Fruit fly (Drosophila melanogaster): Measurements from ENCODE around the gene p.

Gene p

DNA sequence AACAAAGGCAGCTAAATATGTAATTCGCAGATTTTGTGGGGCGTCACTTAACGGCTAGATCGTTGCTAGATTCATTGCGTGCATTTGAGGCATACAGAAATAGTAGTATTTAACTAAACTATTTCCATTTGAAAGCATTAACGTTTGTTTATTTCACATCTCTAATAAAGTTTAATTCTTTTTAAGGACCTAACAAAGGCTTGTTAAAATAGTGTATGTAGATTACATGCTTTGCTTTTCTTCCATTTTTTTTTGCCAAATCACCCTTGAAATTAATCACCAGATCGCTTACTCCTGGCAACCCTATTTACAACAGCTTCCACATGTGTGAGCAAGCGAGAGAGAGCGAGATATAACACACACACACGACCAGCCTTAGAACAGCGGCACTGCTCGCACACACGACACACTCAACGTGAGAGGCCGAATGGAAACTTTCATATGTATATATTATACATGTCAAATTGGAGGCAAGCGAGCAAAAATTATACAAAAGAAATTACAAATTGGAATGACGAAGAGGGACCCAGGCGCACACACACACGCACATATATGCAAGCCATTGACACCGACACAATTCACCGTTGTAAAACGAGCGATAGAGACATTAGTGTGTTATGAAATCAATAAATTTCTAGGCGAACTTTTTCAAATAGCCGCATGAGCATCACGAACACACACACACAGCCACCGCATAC is 11.1 kb downstream of the p start (continued):
- peak; percentile 75 for TF ChIP-seq Med (GFP tag)
- peak; percentile 79 for TF ChIP-seq CG10543 (GFP tag; optimal IDR thresholded peaks at IDR 0.05)
- TF ChIP-seq CG15479 (GFP tag; optimal IDR thresholded peaks at IDR 0.05): no peak
- TF ChIP-seq Chrac-16 (GFP tag; optimal IDR thresholded peaks at IDR 0.05): no peak
- peak; percentile 78 for TF ChIP-seq Elba2 (GFP tag; optimal IDR thresholded peaks at IDR 0.05)
- TF ChIP-seq CG8281 (tag; optimal IDR thresholded peaks at IDR 0.05): no peak
- TF ChIP-seq CG30431 (GFP tag; optimal IDR thresholded peaks at IDR 0.05): no peak
- peak; percentile 66 for TF ChIP-seq CG12104 (GFP tag; optimal IDR thresholded peaks at IDR 0.05)
- peak; percentile 79 for TF ChIP-seq ci (GFP tag; IDR thresholded peaks at IDR 0.05)
- no peak for TF ChIP-seq Neu2 (GFP tag; optimal IDR thresholded peaks at IDR 0.05; ENCODE audit: borderline replicate concordance)
- no peak for TF ChIP-seq ab (GFP tag; optimal IDR thresholded peaks at IDR 0.05)
- TF ChIP-seq CG34422 (GFP tag; IDR thresholded peaks at IDR 0.05): peak; percentile 73; the same call in 2 of the 3 replicates
- TF ChIP-seq dpn (GFP tag; optimal IDR thresholded peaks at IDR 0.05): peak; percentile 36 to 57
- TF ChIP-seq nerfin-2 (GFP tag; IDR thresholded peaks at IDR 0.05; ENCODE audit: partially characterized antibody): no peak
- peak; percentile 22 for TF ChIP-seq crc (GFP tag; optimal IDR thresholded peaks at IDR 0.05)
- TF ChIP-seq CG11093 (GFP tag; IDR thresholded peaks at IDR 0.05): no peak
- no peak for TF ChIP-seq CG2129 (GFP tag; IDR thresholded peaks at IDR 0.05; ENCODE audit: partially characterized antibody)
- TF ChIP-seq CG15011 (GFP tag; optimal IDR thresholded peaks at IDR 0.05): peak; percentile 52
- peak; percentile 59 for TF ChIP-seq sug (tag; optimal IDR thresholded peaks at IDR 0.05)
- peak; percentile 7 for TF ChIP-seq Nf-YB (GFP tag; optimal IDR thresholded peaks at IDR 0.05)
- TF ChIP-seq CG3995 (GFP tag; optimal IDR thresholded peaks at IDR 0.05): peak; percentile 85
- TF ChIP-seq Lhr (GFP tag; optimal IDR thresholded peaks at IDR 0.05): no peak
- TF ChIP-seq MBD-R2 (GFP tag; IDR thresholded peaks at IDR 0.05): peak; percentile 41; the same call in 1 of the 2 replicates
- TF ChIP-seq stc (GFP tag; IDR thresholded peaks at IDR 0.05): peak; percentile 66
- TF ChIP-seq gsb (GFP tag; IDR thresholded peaks at IDR 0.05): peak; percentile 40; the same call in 1 of the 2 replicates
- TF ChIP-seq stwl (tag; optimal IDR thresholded peaks at IDR 0.05): peak; percentile 34
- peak; percentile 20; the same call in 1 of the 3 replicates for TF ChIP-seq B-H1 (GFP tag; IDR thresholded peaks at IDR 0.05)
- TF ChIP-seq CG1603 (tag; optimal IDR thresholded peaks at IDR 0.05): peak; percentile 45
- peak in 1 of 2 experiments; percentile 4 for TF ChIP-seq Hr78 (GFP tag; optimal IDR thresholded peaks at IDR 0.05)
- peak; percentile 62; the same call in 1 of the 3 replicates for TF ChIP-seq CG6175 (GFP tag; IDR thresholded peaks at IDR 0.05)
- peak; percentile 65 for TF ChIP-seq Nf-YC (tag; optimal IDR thresholded peaks at IDR 0.05)
- 0 out of 2 replicates have a peak, but pooled peaks have one; percentile 61 for TF ChIP-seq CG16779 (GFP tag; IDR thresholded peaks at IDR 0.05)
- peak; percentile 85 for TF ChIP-seq CG10321 (GFP tag; IDR thresholded peaks at IDR 0.05)
- TF ChIP-seq rib (GFP tag; IDR thresholded peaks at IDR 0.05): peak; percentile 74
- no peak for TF ChIP-seq CG8944 (GFP tag; optimal IDR thresholded peaks at IDR 0.05)
- peak; percentile 53 for TF ChIP-seq CG1233 (GFP tag; optimal IDR thresholded peaks at IDR 0.05)
- peak; percentile 55 for TF ChIP-seq mam (GFP tag; optimal IDR thresholded peaks at IDR 0.05)
- TF ChIP-seq inv (GFP tag; IDR thresholded peaks at IDR 0.05; ENCODE audit: partially characterized antibody): peak; percentile 10; the same call in 1 of the 2 replicates
- peak; percentile 55 for TF ChIP-seq CG8924 (tag; optimal IDR thresholded peaks at IDR 0.05)
- TF ChIP-seq CHES-1-like (GFP tag; optimal IDR thresholded peaks at IDR 0.05): peak; percentile 61
- TF ChIP-seq Xbp1 (GFP tag; optimal IDR thresholded peaks at IDR 0.05): peak; percentile 56
- TF ChIP-seq esg (GFP tag; conservative IDR thresholded peaks at IDR 0.05): peak; percentile 28; the same call in 1 of the 2 replicates
- TF ChIP-seq pros (GFP tag; optimal IDR thresholded peaks at IDR 0.05): peak; percentile 34
- peak; percentile 48 for TF ChIP-seq CG9609 (GFP tag; optimal IDR thresholded peaks at IDR 0.05)
- no peak for TF ChIP-seq so (GFP tag; IDR thresholded peaks at IDR 0.05)
- peak; percentile 14 to 67 for TF ChIP-seq Hr51 (GFP tag; optimal IDR thresholded peaks at IDR 0.05)
- peak; percentile 94 for TF ChIP-seq CG2199 (GFP tag; IDR thresholded peaks at IDR 0.05)
- peak; percentile 44 for TF ChIP-seq az2 (GFP tag; optimal IDR thresholded peaks at IDR 0.05)
- peak in 1 of 2 experiments; percentile 72 for TF ChIP-seq insv (GFP tag; optimal IDR thresholded peaks at IDR 0.05)

Measured in whole organism, embryonic.